Worm (Caenorhabditis elegans) whole organism, L1 larva: ENCODE measurements around the gene F33E11.3.

Experiments used
- C34B4.2 ChIP-seq: sonication (generic microtip); optimal IDR thresholded peaks from 2 replicates; lab custom pipeline; 2017; ENCODE audit warnings: mild to moderate bottlenecking, missing genetic modification characterization, missing compliant biosample characterization
- Y116A8C.19 ChIP-seq: sonication (generic microtip); optimal IDR thresholded peaks from 2 replicates; lab custom pipeline; 2016; ENCODE audit warnings: missing compliant biosample characterization, missing genetic modification characterization, borderline replicate concordance
- aha-1 ChIP-seq: fragments of 150-350 bp; optimal IDR thresholded peaks from 2 replicates; lab custom pipeline; 2014; ENCODE audit warnings: missing biosample characterization, missing genetic modification characterization
- alr-1 ChIP-seq: fragments of 200-800 bp; sonication (Bioruptor generic); optimal IDR thresholded peaks from 2 replicates; lab custom pipeline; 2018; ENCODE audit warnings: borderline replicate concordance, mild to moderate bottlenecking, missing genetic modification characterization, missing compliant biosample characterization
- aly-2 ChIP-seq: fragments of 150-350 bp; optimal IDR thresholded peaks from 2 replicates; lab custom pipeline; 2014; ENCODE audit warnings: missing biosample characterization, missing genetic modification characterization
- ama-1 ChIP-seq: fragments of 150-350 bp; optimal IDR thresholded peaks from 2 replicates; lab custom pipeline; 2014
- ceh-88 ChIP-seq: fragments of 200-800 bp; sonication (Bioruptor generic); IDR thresholded peaks from 2 replicates; pipeline ENCODE4 v1.3.6; 2022; ENCODE audit warnings: missing genetic modification characterization, missing compliant biosample characterization
- ces-1 ChIP-seq: fragments of 150-350 bp; optimal IDR thresholded peaks from 2 replicates; lab custom pipeline; 2014; ENCODE audit warnings: missing biosample characterization, missing genetic modification reagents, missing genetic modification characterization
- dpl-1 ChIP-seq, 3 experiments: fragments of 150-350 bp in 2 of 3; sonication (generic microtip) in 1 of 3; optimal IDR thresholded peaks; 2 replicates each; lab custom pipeline; 2014 to 2017; ENCODE audit warnings: missing biosample characterization in 3 of 3, missing genetic modification characterization in 3 of 3, missing genetic modification reagents in 3 of 3
- efl-1 ChIP-seq, 4 experiments: fragments of 150-350 bp; optimal IDR thresholded peaks in 3 of 4; peaks in 1 of 4; 1 replicate in 1 of 4; 2 replicates in 3 of 4; lab custom pipeline; 2014; ENCODE audit warnings: missing biosample characterization in 2 of 4, missing genetic modification characterization in 2 of 4, missing genetic modification reagents in 2 of 4
- efl-3 ChIP-seq: fragments of 200-800 bp; sonication (Bioruptor generic); optimal IDR thresholded peaks from 2 replicates; lab custom pipeline; 2018; ENCODE audit warnings: mild to moderate bottlenecking, missing genetic modification characterization, missing compliant biosample characterization
- egl-13 ChIP-seq: sonication (generic microtip); optimal IDR thresholded peaks from 2 replicates; lab custom pipeline; 2016; ENCODE audit warnings: missing genotype, missing genetic modification reagents, missing genetic modification characterization, missing compliant biosample characterization
- egl-27 ChIP-seq, 2 experiments: fragments of 150-350 bp in 1 of 2; sonication (generic microtip); optimal IDR thresholded peaks; 3 replicates each; lab custom pipeline; 2017 to 2018; ENCODE audit warnings: missing biosample characterization in 2 of 2, missing genetic modification characterization in 2 of 2, missing genetic modification reagents in 2 of 2
- elt-2 ChIP-seq: sonication (generic microtip); optimal IDR thresholded peaks from 2 replicates; lab custom pipeline; 2016; ENCODE audit warnings: missing genetic modification characterization, mild to moderate bottlenecking, inconsistent platforms, missing compliant biosample characterization, missing genetic modification reagents
- fkh-10 ChIP-seq: sonication (generic microtip); optimal IDR thresholded peaks from 2 replicates; lab custom pipeline; 2017; ENCODE audit warnings: missing biosample characterization, missing genetic modification reagents, missing genetic modification characterization
- fkh-8 ChIP-seq: sonication (generic microtip); optimal IDR thresholded peaks from 2 replicates; lab custom pipeline; 2016; ENCODE audit warnings: mild to moderate bottlenecking, missing genetic modification characterization, missing compliant biosample characterization
- fos-1 ChIP-seq: fragments of 150-350 bp; optimal IDR thresholded peaks from 2 replicates; lab custom pipeline; 2014; ENCODE audit warnings: missing biosample characterization, missing genetic modification characterization
- hlh-17 ChIP-seq: fragments of 200-800 bp; sonication (Bioruptor generic); optimal IDR thresholded peaks from 2 replicates; lab custom pipeline; 2018; ENCODE audit warnings: missing genetic modification characterization, mild to moderate bottlenecking, missing compliant biosample characterization, moderate library complexity, borderline replicate concordance
- irx-1 ChIP-seq: sonication (generic microtip); optimal IDR thresholded peaks from 2 replicates; lab custom pipeline; 2016; ENCODE audit warnings: missing genetic modification characterization, missing compliant biosample characterization
- isw-1 ChIP-seq: fragments of 200-800 bp; sonication (Bioruptor generic); IDR thresholded peaks from 2 replicates; pipeline ENCODE4 v1.3.6; 2022; ENCODE audit warnings: missing genetic modification characterization, missing compliant biosample characterization
- jun-1 ChIP-seq: fragments of 150-350 bp; optimal IDR thresholded peaks from 2 replicates; lab custom pipeline; 2014; ENCODE audit warnings: missing biosample characterization, missing genetic modification reagents, missing genetic modification characterization
- lin-13 ChIP-seq: fragments of 150-350 bp; optimal IDR thresholded peaks from 2 replicates; lab custom pipeline; 2014; ENCODE audit warnings: missing biosample characterization, missing genetic modification reagents, missing genetic modification characterization
- lin-14 ChIP-seq: fragments of 200-800 bp; sonication (Bioruptor generic); optimal IDR thresholded peaks from 2 replicates; lab custom pipeline; 2018; ENCODE audit warnings: mild to moderate bottlenecking, missing genetic modification characterization, moderate library complexity, missing compliant biosample characterization
- lin-15B ChIP-seq: fragments of 150-350 bp; sonication (generic microtip); optimal IDR thresholded peaks from 3 replicates; lab custom pipeline; 2014; ENCODE audit warnings: missing biosample characterization, missing genetic modification characterization
- lin-35 ChIP-seq, 2 experiments: fragments of 150-350 bp; optimal IDR thresholded peaks; 2 replicates each; lab custom pipeline; 2014; ENCODE audit warnings: missing biosample characterization in 2 of 2, missing genetic modification characterization in 2 of 2, missing genetic modification reagents in 2 of 2
- mef-2 ChIP-seq: fragments of 150-350 bp; optimal IDR thresholded peaks from 2 replicates; lab custom pipeline; 2014; ENCODE audit warnings: missing biosample characterization, missing genetic modification characterization
- nhr-19 ChIP-seq: fragments of 200-800 bp; sonication (Bioruptor generic); conservative IDR thresholded peaks from 2 replicates; pipeline ENCODE4 v1.3.6; 2022; ENCODE audit warnings: missing genetic modification characterization, missing compliant biosample characterization
- nhr-47 ChIP-seq: sonication (generic microtip); optimal IDR thresholded peaks from 2 replicates; lab custom pipeline; 2016; ENCODE audit warnings: mild to moderate bottlenecking, missing genetic modification characterization, moderate library complexity, missing compliant biosample characterization
- nhr-71 ChIP-seq: sonication (generic microtip); optimal IDR thresholded peaks from 2 replicates; lab custom pipeline; 2016; ENCODE audit warnings: mild to moderate bottlenecking, missing genetic modification characterization, moderate library complexity, missing compliant biosample characterization
- nhr-76 ChIP-seq: sonication (generic microtip); optimal IDR thresholded peaks from 2 replicates; lab custom pipeline; 2017; ENCODE audit warnings: missing biosample characterization, missing genetic modification characterization
- nhr-77 ChIP-seq: fragments of 150-350 bp; optimal IDR thresholded peaks from 2 replicates; lab custom pipeline; 2014; ENCODE audit warnings: missing biosample characterization, missing genetic modification characterization
- nhr-85 ChIP-seq: sonication (generic microtip); peaks from one replicate; lab custom pipeline; 2016; ENCODE audit warnings: missing genetic modification characterization, inconsistent platforms, missing compliant biosample characterization
- nhr-90 ChIP-seq: sonication (generic microtip); optimal IDR thresholded peaks from 2 replicates; lab custom pipeline; 2016; ENCODE audit warnings: mild to moderate bottlenecking, missing genetic modification characterization, missing compliant biosample characterization; ENCODE audit not compliant: poor library complexity
- pag-3 ChIP-seq: sonication (generic microtip); optimal IDR thresholded peaks from 2 replicates; lab custom pipeline; 2017; ENCODE audit warnings: missing genetic modification characterization, mild to moderate bottlenecking, missing compliant biosample characterization, antibody characterized with exemption, borderline replicate concordance; ENCODE audit not compliant: insufficient read depth
- pqm-1 ChIP-seq: sonication (generic microtip); optimal IDR thresholded peaks from 3 replicates; lab custom pipeline; 2017; ENCODE audit warnings: missing biosample characterization, missing genetic modification characterization
- skn-1 ChIP-seq: fragments of 150-350 bp; optimal IDR thresholded peaks from 2 replicates; lab custom pipeline; 2014; ENCODE audit warnings: missing biosample characterization, missing genetic modification characterization
- snpc-4 ChIP-seq: fragments of 150-350 bp; optimal IDR thresholded peaks from 2 replicates; lab custom pipeline; 2014; ENCODE audit warnings: missing biosample characterization, missing genetic modification characterization
- sox-4 ChIP-seq: sonication (generic microtip); optimal IDR thresholded peaks from 2 replicates; lab custom pipeline; 2016; ENCODE audit warnings: missing genetic modification characterization, missing compliant biosample characterization
- sup-37 ChIP-seq: fragments of 200-800 bp; sonication (Bioruptor generic); optimal IDR thresholded peaks from 2 replicates; lab custom pipeline; 2018; ENCODE audit warnings: mild to moderate bottlenecking, missing genetic modification characterization, missing compliant biosample characterization
- tbx-2 ChIP-seq: sonication (generic microtip); optimal IDR thresholded peaks from 2 replicates; lab custom pipeline; 2016; ENCODE audit warnings: missing genetic modification characterization, missing compliant biosample characterization
- unc-30 ChIP-seq: sonication (generic microtip); optimal IDR thresholded peaks from 2 replicates; lab custom pipeline; 2017; ENCODE audit warnings: missing biosample characterization, missing genetic modification characterization
- unc-62 ChIP-seq: fragments of 150-350 bp; optimal IDR thresholded peaks from 2 replicates; lab custom pipeline; 2014; ENCODE audit warnings: missing biosample characterization, missing genetic modification reagents, missing genetic modification characterization
- unc-98 ChIP-seq: fragments of 200-800 bp; sonication (Bioruptor generic); IDR thresholded peaks from 2 replicates; pipeline ENCODE4 v1.3.6; 2022; ENCODE audit warnings: missing genetic modification characterization, missing compliant biosample characterization
- vab-15 ChIP-seq: sonication (generic microtip); optimal IDR thresholded peaks from 2 replicates; lab custom pipeline; 2017; ENCODE audit warnings: missing genotype, mild to moderate bottlenecking, missing genetic modification characterization, missing compliant biosample characterization
- zip-4 ChIP-seq: fragments of 200-800 bp; sonication (Bioruptor generic); optimal IDR thresholded peaks from 2 replicates; lab custom pipeline; 2018; ENCODE audit warnings: mild to moderate bottlenecking, missing genetic modification characterization, moderate library complexity, missing compliant biosample characterization
- ztf-4 ChIP-seq: fragments of 150-350 bp; optimal IDR thresholded peaks from 2 replicates; lab custom pipeline; 2014; ENCODE audit warnings: missing biosample characterization, missing genetic modification characterization

F33E11.3 gene

DNA sequence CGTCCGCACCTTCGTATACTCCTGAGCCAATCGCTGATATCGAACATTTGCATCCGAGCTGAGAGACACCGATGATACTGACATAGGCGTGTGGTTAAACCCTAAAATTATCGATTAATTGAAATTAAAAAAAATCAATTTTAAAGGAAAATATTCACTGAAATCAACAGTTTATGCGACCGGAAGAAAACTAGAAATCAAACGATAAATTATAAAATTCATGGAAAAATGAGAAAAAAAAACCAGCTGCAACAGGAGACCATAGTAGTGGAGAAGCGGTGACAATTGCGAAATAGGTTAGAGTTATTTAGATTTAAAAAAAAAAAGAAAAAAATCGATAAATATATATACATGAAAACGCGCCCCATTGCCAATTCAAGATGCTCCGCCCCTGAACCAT lies at the start of gene F33E11.3:
Gene F33E11.3, minus strand, starts transcription at position 101 of the 400 bp plus-strand sequence.
- TF ChIP-seq aly-2, result no peak
- peak; percentile 44 for TF ChIP-seq nhr-85 (tag; lab: Kevin White, UChicago)
- no peak for TF ChIP-seq efl-1 (optimal IDR thresholded peaks at IDR 0.05; lab: Kevin White, UChicago)
- TF ChIP-seq efl-1 (GFP tag; optimal IDR thresholded peaks at IDR 0.05 in 1 of 2; lab: Kevin White, UChicago), result peak in 1 of 2 experiments; percentile 86
- TF ChIP-seq, all 84 proteins: peak for 2

DNA sequence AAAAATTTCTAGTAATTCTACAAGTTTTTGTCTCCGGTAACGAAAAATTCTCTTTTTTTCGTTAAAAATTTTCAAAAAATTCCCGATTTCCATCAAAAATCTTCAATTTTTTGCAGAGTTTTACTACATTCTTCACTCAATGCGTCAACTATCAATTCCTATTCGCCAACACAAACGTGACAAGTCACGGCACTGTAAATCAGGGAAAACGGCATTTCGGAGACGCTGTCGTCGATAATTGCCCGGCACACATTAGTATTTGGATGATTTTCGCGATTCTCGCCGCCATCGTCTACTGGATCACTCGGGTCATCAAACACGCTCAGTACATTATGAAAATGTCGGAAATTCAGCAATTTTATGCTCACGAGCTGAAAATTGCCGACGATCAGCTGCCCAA lies 47.3 kb upstream of the F33E11.3 start:
- no peak for TF ChIP-seq fkh-10 (GFP tag; lab: Kevin White, UChicago)
- TF ChIP-seq efl-1 (optimal IDR thresholded peaks at IDR 0.05; lab: Kevin White, UChicago), result no peak
- TF ChIP-seq efl-1 (GFP tag; optimal IDR thresholded peaks at IDR 0.05 in 1 of 2; lab: Kevin White, UChicago), result peak in 1 of 2 experiments; percentile 20

DNA sequence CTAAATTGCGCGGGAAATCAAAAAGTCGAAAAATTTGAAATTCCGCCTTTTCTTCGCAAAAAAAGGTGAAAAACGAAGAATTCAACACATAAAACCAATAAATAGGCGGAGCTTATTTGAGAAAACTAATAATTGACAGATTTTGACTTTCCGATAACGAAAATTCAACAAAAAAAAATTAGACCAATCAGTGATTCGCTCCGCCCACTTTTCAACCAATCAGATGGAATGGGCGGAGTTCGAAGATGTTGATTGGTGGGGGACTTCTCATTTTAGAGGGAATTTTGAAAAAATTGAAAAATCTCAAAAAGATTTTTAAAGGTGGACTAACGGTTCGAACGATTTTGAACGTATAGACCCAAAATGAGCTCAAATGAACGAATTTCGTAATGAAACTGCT lies 46.3 kb upstream of the F33E11.3 start:
- no peak for TF ChIP-seq vab-15 (tag; lab: Kevin White, UChicago)
- TF ChIP-seq ces-1 (GFP tag; lab: Kevin White, UChicago), result no peak
- no peak for TF ChIP-seq lin-14 (GFP tag; lab: Kevin White, UChicago)
- TF ChIP-seq pag-3, result no peak
- TF ChIP-seq nhr-77 (tag; lab: Kevin White, UChicago), result no peak
- no peak for TF ChIP-seq irx-1 (tag; lab: Kevin White, UChicago)
- TF ChIP-seq dpl-1 (GFP tag; optimal IDR thresholded peaks at IDR 0.05; lab: Kevin White, UChicago), result no peak
- no peak for TF ChIP-seq sup-37 (GFP tag; lab: Kevin White, UChicago)
- no peak for TF ChIP-seq nhr-19 (GFP tag; lab: Robert Waterston, UW)
- no peak for TF ChIP-seq fkh-8 (tag; lab: Kevin White, UChicago)
- TF ChIP-seq lin-35 (GFP tag; optimal IDR thresholded peaks at IDR 0.05; lab: Kevin White, UChicago), result no peak
- no peak for TF ChIP-seq zip-4 (GFP tag; lab: Kevin White, UChicago)
- no peak for TF ChIP-seq mef-2 (tag; lab: Kevin White, UChicago)
- no peak for TF ChIP-seq lin-13 (GFP tag; lab: Kevin White, UChicago)
- no peak for TF ChIP-seq nhr-47 (tag; lab: Kevin White, UChicago)
- TF ChIP-seq tbx-2 (tag; lab: Kevin White, UChicago), result no peak
- TF ChIP-seq Y116A8C.19 (tag; lab: Kevin White, UChicago), result no peak
- TF ChIP-seq nhr-71 (tag; lab: Kevin White, UChicago), result no peak
- no peak for TF ChIP-seq ama-1
- TF ChIP-seq, all 84 proteins: peak for 0

- peak; percentile 44 for TF ChIP-seq snpc-4 (tag; lab: Kevin White, UChicago)
- peak; percentile 34 for TF ChIP-seq lin-15B
- TF ChIP-seq hlh-17 (GFP tag; lab: Kevin White, UChicago), result no peak
- TF ChIP-seq C34B4.2 (tag; lab: Kevin White, UChicago), result no peak
- no peak for TF ChIP-seq sox-4 (tag; lab: Kevin White, UChicago)
- TF ChIP-seq alr-1 (tag; lab: Kevin White, UChicago), result no peak
- TF ChIP-seq aha-1, result no peak
- TF ChIP-seq isw-1 (GFP tag; lab: Robert Waterston, UW), result peak; percentile 31; the same call in 1 of the 2 replicates
- peak; percentile 43 for TF ChIP-seq tbx-2 (tag; lab: Kevin White, UChicago)
- TF ChIP-seq nhr-71 (tag; lab: Kevin White, UChicago), result peak; percentile 78
- TF ChIP-seq unc-98, result no peak
- TF ChIP-seq nhr-76 (tag; lab: Kevin White, UChicago), result no peak
- peak; percentile 68 for TF ChIP-seq nhr-90
- no peak for TF ChIP-seq unc-30 (tag; lab: Kevin White, UChicago)
- TF ChIP-seq irx-1 (tag; lab: Kevin White, UChicago), result no peak
- no peak for TF ChIP-seq pqm-1 (tag; lab: Kevin White, UChicago)
- TF ChIP-seq skn-1 (tag; lab: Kevin White, UChicago), result peak; percentile 81
- TF ChIP-seq nhr-47 (tag; lab: Kevin White, UChicago), result peak; percentile 63
- TF ChIP-seq pag-3, result peak; percentile 37
- no peak for TF ChIP-seq efl-3 (GFP tag; lab: Kevin White, UChicago)
- TF ChIP-seq jun-1, result no peak
- TF ChIP-seq ceh-88 (GFP tag; lab: Robert Waterston, UW), result no peak
- TF ChIP-seq aly-2, result no peak
- no peak for TF ChIP-seq egl-27 (tag; optimal IDR thresholded peaks at IDR 0.05; lab: Kevin White, UChicago)
- TF ChIP-seq unc-62 (GFP tag; lab: Kevin White, UChicago), result no peak
- TF ChIP-seq fos-1 (tag; lab: Kevin White, UChicago), result no peak
- no peak for TF ChIP-seq egl-13
- peak; percentile 36 for TF ChIP-seq elt-2 (tag; lab: Kevin White, UChicago)
- TF ChIP-seq ztf-4 (tag; lab: Kevin White, UChicago), result peak; percentile 32
Measured at ce11 chrV:349054-349453, 44.5 kb upstream of the F33E11.3 start, which contains the start of gene atg-9. Gene atg-9 (plus strand): TSS chrV:349385.
